Fruit fly (Drosophila melanogaster) whole organism, adult: Measurements from ENCODE around the gene Cyp6d4.

Experiments used
- CG11617 ChIP-seq: fragments of 200-800 bp; sonication (Bioruptor generic); optimal IDR thresholded peaks from 2 replicates; lab custom pipeline; 2017; ENCODE audit warnings: mild to moderate bottlenecking, missing biosample characterization, missing genetic modification reagents, missing genetic modification characterization
- CG12768 ChIP-seq: fragments of 200-800 bp; sonication (Bioruptor generic); optimal IDR thresholded peaks from 2 replicates; lab custom pipeline; 2017; ENCODE audit warnings: missing biosample characterization, missing genetic modification characterization, mild to moderate bottlenecking, moderate library complexity, missing genetic modification reagents
- CG7045 ChIP-seq: fragments of 200-800 bp; sonication (Bioruptor generic); optimal IDR thresholded peaks from 2 replicates; lab custom pipeline; 2017; ENCODE audit warnings: missing biosample characterization, mild to moderate bottlenecking, missing genetic modification characterization
- CG7101 ChIP-seq: fragments of 200-800 bp; sonication (Bioruptor generic); optimal IDR thresholded peaks from 2 replicates; lab custom pipeline; 2018; ENCODE audit warnings: missing biosample characterization, mild to moderate bottlenecking, missing genetic modification characterization, moderate library complexity
- Hr96 ChIP-seq: fragments of 200-800 bp; sonication (Bioruptor generic); optimal IDR thresholded peaks from 2 replicates; lab custom pipeline; 2016; ENCODE audit warnings: missing biosample characterization, missing genetic modification characterization
- bab1 ChIP-seq: fragments of 200-800 bp; sonication (Bioruptor generic); optimal IDR thresholded peaks from 3 replicates; lab custom pipeline; 2019; ENCODE audit warnings: missing biosample characterization, mild to moderate bottlenecking, missing genetic modification characterization, moderate library complexity
- kay ChIP-seq: fragments of 200-800 bp; sonication (Bioruptor generic); peaks from one replicate; lab custom pipeline; 2016; ENCODE audit warnings: missing biosample characterization, missing genetic modification characterization, borderline replicate concordance
- tj ChIP-seq: fragments of 200-800 bp; sonication (Bioruptor generic); optimal IDR thresholded peaks from 3 replicates; lab custom pipeline; 2017; ENCODE audit warnings: missing biosample characterization, mild to moderate bottlenecking, missing genetic modification characterization, moderate library complexity

dm6 chr3R:22740930-22741329, 42.8 kb downstream of the Cyp6d4 start, which contains the start of the genes Dcr-1 and CG6985:
- no peak for TF ChIP-seq CG7045 (GFP tag; lab: Kevin White, UChicago)
- TF ChIP-seq bab1 = no peak
- no peak for TF ChIP-seq Hr96 (GFP tag; lab: Kevin White, UChicago)
- TF ChIP-seq CG12768 (GFP tag; lab: Kevin White, UChicago) = no peak
- no peak for TF ChIP-seq kay (GFP tag; lab: Kevin White, UChicago)
- no peak for TF ChIP-seq CG7101
- TF ChIP-seq tj (GFP tag; lab: Kevin White, UChicago) = no peak
- no peak for TF ChIP-seq CG11617
